Worm (Caenorhabditis elegans): ENCODE data around the gene B0546.5.

- TF ChIP-seq ama-1 (optimal IDR thresholded peaks at IDR 0.05) (no peak), pha-4 (tag; optimal IDR thresholded peaks at IDR 0.05) (no peak), nhr-11 (tag; optimal IDR thresholded peaks at IDR 0.05) (no peak), zip-5 (tag; optimal IDR thresholded peaks at IDR 0.05) (no peak), ceh-31 (tag; optimal IDR thresholded peaks at IDR 0.05) (no peak), C38D4.7 (GFP tag; optimal IDR thresholded peaks at IDR 0.05) (no peak), hlh-30 (tag; optimal IDR thresholded peaks at IDR 0.05; ENCODE audit: insufficient read depth) (no peak), fkh-10 (GFP tag; optimal IDR thresholded peaks at IDR 0.05) (no peak), ceh-19 (GFP tag; optimal IDR thresholded peaks at IDR 0.05) (no peak), pqm-1 (tag; optimal IDR thresholded peaks at IDR 0.05) (no peak), tbx-7 (tag; optimal IDR thresholded peaks at IDR 0.05) (no peak)
Observed at ce11 chrIV:3368638-3369247, 21.2 kb downstream of the B0546.5 start, which contains the start of gene vha-19.

Data from whole organism, late embryonic.